Fruit fly (Drosophila melanogaster) whole organism, embryonic: ENCODE results near the gene CG7974.

Experiments used
- Atf-2 ChIP-seq: fragments of 200-800 bp; sonication (Bioruptor generic); optimal IDR thresholded peaks from 2 replicates; lab custom pipeline; 2016; ENCODE audit warnings: missing biosample characterization, missing genetic modification characterization
- CG10274 ChIP-seq: fragments of 200-800 bp; sonication (Bioruptor generic); optimal IDR thresholded peaks from 3 replicates; lab custom pipeline; 2017; ENCODE audit warnings: missing biosample characterization, mild to moderate bottlenecking, missing genetic modification characterization
- CG11247 ChIP-seq: fragments of 200-800 bp; sonication (Bioruptor generic); IDR thresholded peaks from 2 replicates; pipeline ENCODE4 v1.3.6; 2022; ENCODE audit warnings: missing biosample characterization, missing genetic modification characterization
- CG12071 ChIP-seq: fragments of 200-800 bp; sonication (Bioruptor generic); optimal IDR thresholded peaks from 3 replicates; lab custom pipeline; 2018; ENCODE audit warnings: missing biosample characterization, mild to moderate bottlenecking, missing genetic modification characterization
- CG12391 ChIP-seq: fragments of 200-800 bp; sonication (Bioruptor generic); optimal IDR thresholded peaks from 3 replicates; lab custom pipeline; 2018; ENCODE audit warnings: missing biosample characterization, mild to moderate bottlenecking, missing genetic modification characterization, moderate library complexity
- CG12769 ChIP-seq: fragments of 200-800 bp; sonication (Bioruptor generic); optimal IDR thresholded peaks from 2 replicates; lab custom pipeline; 2019; ENCODE audit warnings: missing biosample characterization, mild to moderate bottlenecking, missing genetic modification characterization, moderate library complexity
- CG13296 ChIP-seq: fragments of 200-800 bp; sonication (Bioruptor generic); optimal IDR thresholded peaks from 3 replicates; lab custom pipeline; 2018; ENCODE audit warnings: missing biosample characterization, mild to moderate bottlenecking, missing genetic modification characterization
- CG13775 ChIP-seq: fragments of 200-800 bp; sonication (Bioruptor generic); optimal IDR thresholded peaks from 3 replicates; lab custom pipeline; 2017; ENCODE audit warnings: missing biosample characterization, mild to moderate bottlenecking, missing genetic modification characterization
- CG13894 ChIP-seq: fragments of 200-800 bp; sonication (Bioruptor generic); optimal IDR thresholded peaks from 3 replicates; lab custom pipeline; 2018; ENCODE audit warnings: missing biosample characterization, mild to moderate bottlenecking, missing genetic modification characterization, moderate library complexity
- CG14441 ChIP-seq: fragments of 200-800 bp; sonication (Bioruptor generic); IDR thresholded peaks from 2 replicates; pipeline ENCODE4 v1.3.6; 2022; ENCODE audit warnings: missing biosample characterization, missing genetic modification characterization
- CG2116 ChIP-seq: fragments of 200-800 bp; sonication (Bioruptor generic); optimal IDR thresholded peaks from 3 replicates; lab custom pipeline; 2018; ENCODE audit warnings: missing biosample characterization, mild to moderate bottlenecking, missing genetic modification characterization
- CG2129 ChIP-seq: fragments of 200-800 bp; sonication (Bioruptor generic); IDR thresholded peaks from 2 replicates; pipeline ENCODE4 v1.3.6; 2022; ENCODE audit warnings: missing biosample characterization, missing genetic modification characterization; ENCODE audit not compliant: partially characterized antibody
- CG30403 ChIP-seq: fragments of 200-800 bp; sonication (Bioruptor generic); optimal IDR thresholded peaks from 3 replicates; lab custom pipeline; 2016; ENCODE audit warnings: missing biosample characterization, missing genetic modification characterization
- CG31388 ChIP-seq: fragments of 200-800 bp; sonication (Bioruptor generic); optimal IDR thresholded peaks from 2 replicates; lab custom pipeline; 2016; ENCODE audit warnings: missing biosample characterization, missing genetic modification characterization
- CG32772 ChIP-seq: fragments of 200-800 bp; sonication (Bioruptor generic); IDR thresholded peaks from 2 replicates; pipeline ENCODE4 v1.3.6; 2022; ENCODE audit warnings: missing biosample characterization, missing genetic modification characterization
- CG4707 ChIP-seq: fragments of 200-800 bp; sonication (Bioruptor generic); optimal IDR thresholded peaks from 2 replicates; lab custom pipeline; 2018; ENCODE audit warnings: missing biosample characterization, mild to moderate bottlenecking, missing genetic modification characterization, moderate library complexity
- CG6791 ChIP-seq: fragments of 200-800 bp; sonication (Bioruptor generic); IDR thresholded peaks from 3 replicates; pipeline ENCODE4 v1.3.6; 2022; ENCODE audit warnings: missing biosample characterization, missing genetic modification characterization; ENCODE audit not compliant: partially characterized antibody
- CG8944 ChIP-seq: fragments of 200-800 bp; sonication (Bioruptor generic); optimal IDR thresholded peaks from 3 replicates; lab custom pipeline; 2016; ENCODE audit warnings: missing biosample characterization, missing genetic modification characterization
- CG9215 ChIP-seq: fragments of 200-800 bp; sonication (Bioruptor generic); IDR thresholded peaks from 2 replicates; pipeline ENCODE4 v1.3.6; 2022; ENCODE audit warnings: missing biosample characterization, missing genetic modification characterization
- CG9797 ChIP-seq: fragments of 200-800 bp; sonication (Bioruptor generic); optimal IDR thresholded peaks from 3 replicates; lab custom pipeline; 2018; ENCODE audit warnings: missing biosample characterization, mild to moderate bottlenecking, missing genetic modification characterization
- CTCF ChIP-seq: fragments of 200-800 bp; sonication (Bioruptor generic); optimal IDR thresholded peaks from 2 replicates; lab custom pipeline; 2017; ENCODE audit warnings: missing biosample characterization, mild to moderate bottlenecking, missing genetic modification characterization, moderate library complexity
- Fer2 ChIP-seq: fragments of 200-800 bp; sonication (Bioruptor generic); optimal IDR thresholded peaks from 2 replicates; lab custom pipeline; 2018; ENCODE audit warnings: missing biosample characterization, mild to moderate bottlenecking, missing genetic modification characterization, moderate library complexity
- Lim3 ChIP-seq: fragments of 200-800 bp; sonication (Bioruptor generic); IDR thresholded peaks from 2 replicates; pipeline ENCODE4 v1.3.6; 2022; ENCODE audit warnings: missing biosample characterization, missing genetic modification characterization
- Neu2 ChIP-seq: fragments of 200-800 bp; sonication (Bioruptor generic); optimal IDR thresholded peaks from 3 replicates; lab custom pipeline; 2016; ENCODE audit warnings: missing biosample characterization, missing genetic modification characterization, borderline replicate concordance
- NfI ChIP-seq: fragments of 200-800 bp; sonication (Bioruptor generic); optimal IDR thresholded peaks from 3 replicates; lab custom pipeline; 2018; ENCODE audit warnings: missing biosample characterization, mild to moderate bottlenecking, missing genetic modification characterization, moderate library complexity
- Oli ChIP-seq: fragments of 200-800 bp; sonication (Bioruptor generic); optimal IDR thresholded peaks from 2 replicates; lab custom pipeline; 2018; ENCODE audit warnings: missing biosample characterization, mild to moderate bottlenecking, missing genetic modification characterization, moderate library complexity
- Sin3A ChIP-seq: fragments of >200 bp; optimal IDR thresholded peaks from 2 replicates; lab custom pipeline; 2018
- amos ChIP-seq: fragments of 200-800 bp; sonication (Bioruptor generic); IDR thresholded peaks from 2 replicates; pipeline ENCODE4 v1.3.6; 2022; ENCODE audit warnings: missing biosample characterization, missing genetic modification characterization; ENCODE audit not compliant: partially characterized antibody
- bcd ChIP-seq: fragments of 200-800 bp; sonication (Bioruptor generic); optimal IDR thresholded peaks from 2 replicates; lab custom pipeline; 2017; ENCODE audit warnings: missing biosample characterization, mild to moderate bottlenecking, missing genetic modification characterization
- bsh ChIP-seq, 2 experiments: fragments of 200-800 bp; sonication (Bioruptor generic); optimal IDR thresholded peaks; 2 replicates each; lab custom pipeline; 2017 to 2018; ENCODE audit warnings: mild to moderate bottlenecking in 2 of 2, missing biosample characterization in 2 of 2, missing genetic modification characterization in 2 of 2, moderate library complexity in 1 of 2
- chif ChIP-seq, 2 experiments: fragments of 200-800 bp; sonication (Bioruptor generic); optimal IDR thresholded peaks; 3 replicates each; lab custom pipeline; 2016; ENCODE audit warnings: missing biosample characterization in 2 of 2, missing genetic modification characterization in 2 of 2
- chm ChIP-seq: fragments of 200-800 bp; sonication (Bioruptor generic); IDR thresholded peaks from 2 replicates; pipeline ENCODE4 v1.3.6; 2022; ENCODE audit warnings: missing biosample characterization, missing genetic modification characterization
- crc ChIP-seq: fragments of 200-800 bp; sonication (Bioruptor generic); optimal IDR thresholded peaks from 2 replicates; lab custom pipeline; 2016; ENCODE audit warnings: missing biosample characterization, missing genetic modification characterization
- dpn ChIP-seq, 2 experiments: fragments of 200-800 bp; sonication (Bioruptor generic); optimal IDR thresholded peaks; 3 replicates each; lab custom pipeline; 2016; ENCODE audit warnings: missing biosample characterization in 2 of 2, missing genetic modification characterization in 2 of 2
- fd102C ChIP-seq: fragments of 200-800 bp; sonication (Bioruptor generic); optimal IDR thresholded peaks from 2 replicates; lab custom pipeline; 2018; ENCODE audit warnings: missing biosample characterization, mild to moderate bottlenecking, missing genetic modification characterization, moderate library complexity
- grau ChIP-seq: fragments of 200-800 bp; optimal IDR thresholded peaks from 3 replicates; lab custom pipeline; 2019; ENCODE audit warnings: missing biosample characterization, mild to moderate bottlenecking, missing genetic modification characterization, moderate library complexity
- hkb ChIP-seq, 2 experiments: fragments of 200-800 bp in 1 of 2; fragments of >200 bp in 1 of 2; sonication (Bioruptor generic) in 1 of 2; IDR thresholded peaks in 1 of 2; optimal IDR thresholded peaks in 1 of 2; 2 replicates each; pipeline versions ENCODE4 v1.3.6 to Lab custom; 2017 to 2022; ENCODE audit warnings: missing biosample characterization in 1 of 2, missing genetic modification characterization in 1 of 2
- knrl ChIP-seq: fragments of 200-800 bp; sonication (Bioruptor generic); IDR thresholded peaks from 3 replicates; pipeline ENCODE4 v1.3.6; 2022; ENCODE audit warnings: missing biosample characterization, missing genetic modification characterization; ENCODE audit not compliant: partially characterized antibody
- lilli ChIP-seq: fragments of 200-800 bp; sonication (Bioruptor generic); optimal IDR thresholded peaks from 3 replicates; lab custom pipeline; 2016; ENCODE audit warnings: missing biosample characterization, missing genetic modification characterization
- mam ChIP-seq: fragments of 200-800 bp; sonication (Bioruptor generic); optimal IDR thresholded peaks from 3 replicates; lab custom pipeline; 2016; ENCODE audit warnings: missing biosample characterization, missing genetic modification characterization
- nmo ChIP-seq: fragments of 200-800 bp; sonication (Bioruptor generic); optimal IDR thresholded peaks from 2 replicates; lab custom pipeline; 2018; ENCODE audit warnings: missing biosample characterization, mild to moderate bottlenecking, missing genetic modification characterization, moderate library complexity
- pzg ChIP-seq: fragments of 200-800 bp; sonication (Bioruptor generic); optimal IDR thresholded peaks from 3 replicates; lab custom pipeline; 2018; ENCODE audit warnings: missing biosample characterization, mild to moderate bottlenecking, missing genetic modification characterization, moderate library complexity
- repo ChIP-seq: fragments of 200-800 bp; sonication (Bioruptor generic); optimal IDR thresholded peaks from 2 replicates; lab custom pipeline; 2016; ENCODE audit warnings: missing biosample characterization, missing genetic modification characterization
- rib ChIP-seq: fragments of 200-800 bp; sonication (Bioruptor generic); IDR thresholded peaks from 2 replicates; pipeline ENCODE4 v1.3.6; 2022; ENCODE audit warnings: missing biosample characterization, missing genetic modification characterization
- sima ChIP-seq: fragments of 200-800 bp; sonication (Bioruptor generic); optimal IDR thresholded peaks from 2 replicates; lab custom pipeline; 2016; ENCODE audit warnings: missing biosample characterization, missing genetic modification characterization
- sna ChIP-seq: fragments of 200-800 bp; sonication (Bioruptor generic); IDR thresholded peaks from 2 replicates; pipeline ENCODE4 v1.3.6; 2022; ENCODE audit warnings: missing biosample characterization, missing genetic modification characterization; ENCODE audit not compliant: partially characterized antibody
- tgo ChIP-seq: fragments of 200-800 bp; sonication (Bioruptor generic); IDR thresholded peaks from 3 replicates; pipeline ENCODE4 v1.3.6; 2022; ENCODE audit warnings: missing biosample characterization, missing genetic modification characterization
- ttk ChIP-seq: fragments of 200-800 bp; sonication (Bioruptor generic); IDR thresholded peaks from 2 replicates; pipeline ENCODE4 v2.1.2; 2022; ENCODE audit warnings: missing biosample characterization, missing genetic modification characterization
- tx ChIP-seq: fragments of 200-800 bp; sonication (Bioruptor generic); optimal IDR thresholded peaks from 2 replicates; lab custom pipeline; 2016; ENCODE audit warnings: missing biosample characterization, missing genetic modification characterization
- yki ChIP-seq: fragments of >200 bp; optimal IDR thresholded peaks from 3 replicates; lab custom pipeline; 2018
- z ChIP-seq: fragments of 200-800 bp; sonication (Bioruptor generic); IDR thresholded peaks from 3 replicates; pipeline ENCODE4 v1.3.6; 2022; ENCODE audit warnings: missing biosample characterization, missing genetic modification characterization

CG7974 gene

DNA sequence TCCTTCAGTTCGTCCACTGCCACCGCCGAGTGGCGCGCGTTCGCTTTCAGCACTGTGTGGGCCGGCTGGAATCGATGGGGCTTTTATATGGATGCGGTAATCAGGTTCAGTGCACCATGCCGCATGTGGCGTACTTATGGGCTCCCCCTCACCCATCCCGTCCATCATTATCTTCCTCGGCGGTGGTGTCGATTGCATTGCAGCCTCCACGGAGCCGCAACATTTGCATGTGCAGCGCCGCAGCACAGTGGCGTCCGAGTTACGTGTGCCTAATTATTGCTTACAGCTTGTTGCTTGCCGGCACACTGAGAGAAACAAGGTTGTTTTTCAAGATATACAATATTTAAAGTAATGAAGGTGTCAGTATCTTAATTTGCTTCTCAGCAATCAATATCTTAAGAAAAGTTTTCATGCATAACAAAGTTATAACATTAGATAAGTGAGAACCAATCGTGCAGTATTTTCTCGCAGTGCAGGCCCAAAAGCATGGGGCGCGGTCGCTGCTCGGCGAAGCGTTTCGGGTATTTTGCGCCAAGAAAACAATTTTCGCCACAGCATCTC is 37.5 kb downstream of the CG7974 start, which contains the start of gene CG13931 (continued):
- no peak for TF ChIP-seq CG31388 (GFP tag; lab: Kevin White, UChicago)
- TF ChIP-seq amos (GFP tag; lab: Robert Waterston, UW): no peak
- 0 out of 2 replicates have a peak, but pooled peaks have one; percentile 18 for TF ChIP-seq CG32772 (GFP tag; lab: Robert Waterston, UW)
- TF ChIP-seq CG14441 (GFP tag; lab: Robert Waterston, UW): 0 out of 2 replicates have a peak, but pooled peaks have one; percentile 31
- peak in 1 of 2 experiments; percentile 42 for TF ChIP-seq bsh (GFP tag; optimal IDR thresholded peaks at IDR 0.05; lab: Kevin White, UChicago)
- peak; percentile 40 to 41 for TF ChIP-seq chif (GFP tag; optimal IDR thresholded peaks at IDR 0.05; lab: Kevin White, UChicago)
- no peak for TF ChIP-seq pzg (GFP tag; lab: Kevin White, UChicago)
- TF ChIP-seq Fer2 (tag; lab: Kevin White, UChicago): no peak
- TF ChIP-seq Oli (tag; lab: Kevin White, UChicago): peak; percentile 43
- TF ChIP-seq sna (GFP tag; lab: Robert Waterston, UW): no peak
- TF ChIP-seq Neu2 (GFP tag; lab: Kevin White, UChicago): no peak
- no peak for TF ChIP-seq CG12769 (tag; lab: Kevin White, UChicago)
- TF ChIP-seq grau (tag; lab: Kevin White, UChicago): no peak
- no peak for TF ChIP-seq CG13894 (tag; lab: Kevin White, UChicago)
- no peak for TF ChIP-seq crc (GFP tag; lab: Kevin White, UChicago)
- peak; percentile 35 for TF ChIP-seq nmo
- TF ChIP-seq CG9215 (GFP tag; lab: Robert Waterston, UW): no peak
- TF ChIP-seq CG30403 (GFP tag; lab: Kevin White, UChicago): peak; percentile 38
- TF ChIP-seq Atf-2: peak; percentile 2
- TF ChIP-seq CG12391 (tag; lab: Kevin White, UChicago): peak; percentile 30
- TF ChIP-seq chm (GFP tag; lab: Robert Waterston, UW): no peak
- no peak for TF ChIP-seq repo (GFP tag; lab: Kevin White, UChicago)
- no peak for TF ChIP-seq Lim3
- TF ChIP-seq CG13775 (GFP tag; lab: Kevin White, UChicago): peak; percentile 5
- no peak for TF ChIP-seq CG9797 (GFP tag; lab: Kevin White, UChicago)
- no peak for TF ChIP-seq CG2129 (GFP tag; lab: Robert Waterston, UW)
- no peak for TF ChIP-seq tx
- TF ChIP-seq CG11247 (GFP tag; lab: Robert Waterston, UW): no peak
- peak in 1 of 2 experiments; percentile 4 for TF ChIP-seq dpn (GFP tag; optimal IDR thresholded peaks at IDR 0.05; lab: Kevin White, UChicago)
- TF ChIP-seq CG12071 (GFP tag; lab: Kevin White, UChicago): no peak
- no peak for TF ChIP-seq tgo (GFP tag; lab: Robert Waterston, UW)
- no peak for TF ChIP-seq CG4707 (GFP tag; lab: Kevin White, UChicago)
- no peak for TF ChIP-seq CG8944 (GFP tag; lab: Kevin White, UChicago)
- no peak for TF ChIP-seq hkb (optimal IDR thresholded peaks at IDR 0.05; lab: Kevin White, UChicago)
- peak; percentile 43; the same call in 1 of the 2 replicates for TF ChIP-seq hkb (GFP tag; IDR thresholded peaks at IDR 0.05; lab: Robert Waterston, UW)
- TF ChIP-seq NfI (GFP tag; lab: Kevin White, UChicago): no peak
- TF ChIP-seq CTCF (GFP tag; lab: Kevin White, UChicago): no peak
- TF ChIP-seq z (GFP tag; lab: Robert Waterston, UW): no peak
- TF ChIP-seq rib (GFP tag; lab: Robert Waterston, UW): no peak
- TF ChIP-seq yki (lab: Kevin White, UChicago): no peak
- no peak for TF ChIP-seq lilli (GFP tag; lab: Kevin White, UChicago)
- no peak for TF ChIP-seq bcd (GFP tag; lab: Kevin White, UChicago)
- no peak for TF ChIP-seq sima
- no peak for TF ChIP-seq CG6791 (GFP tag; lab: Robert Waterston, UW)
- TF ChIP-seq Sin3A: no peak
- TF ChIP-seq CG2116 (GFP tag; lab: Kevin White, UChicago): no peak
- TF ChIP-seq knrl (GFP tag; lab: Robert Waterston, UW): no peak
- no peak for TF ChIP-seq ttk (GFP tag; lab: Robert Waterston, UW)
- no peak for TF ChIP-seq mam (GFP tag; lab: Kevin White, UChicago)
- no peak for TF ChIP-seq CG13296 (GFP tag; lab: Kevin White, UChicago)
- TF ChIP-seq fd102C: no peak
- TF ChIP-seq CG10274 (GFP tag; lab: Kevin White, UChicago): no peak
